Fruit fly (Drosophila melanogaster): Measurements from ENCODE around the gene CG3558.

The CG3558 gene

DNA sequence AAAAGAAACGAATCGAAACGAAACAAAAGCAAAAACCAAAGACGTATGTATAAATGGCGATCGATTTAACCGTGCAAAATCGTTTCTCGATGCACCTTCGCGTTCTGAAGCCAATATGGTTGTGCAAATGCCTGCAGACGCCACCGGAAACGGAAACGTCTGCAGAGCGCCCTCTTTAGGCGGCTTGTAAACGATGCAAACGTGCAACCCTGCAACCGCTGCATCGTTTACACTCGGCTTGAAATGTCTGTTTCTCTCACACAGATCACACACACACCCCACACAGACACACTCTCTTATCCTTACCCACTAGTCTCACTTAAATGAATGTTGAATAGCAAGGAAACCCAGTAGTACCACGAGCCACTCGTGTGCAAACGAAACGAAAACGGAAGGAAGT is 25.8 kb upstream of the CG3558 start (continued):
- TF ChIP-seq vvl (GFP tag; IDR thresholded peaks at IDR 0.05) = no peak
- TF ChIP-seq CG10267 (tag; optimal IDR thresholded peaks at IDR 0.05) = peak; percentile 11
- peak; percentile 8 for TF ChIP-seq trem (tag; optimal IDR thresholded peaks at IDR 0.05)
- no peak for TF ChIP-seq Six4 (GFP tag; optimal IDR thresholded peaks at IDR 0.05)
- no peak for TF ChIP-seq CG16779 (GFP tag; IDR thresholded peaks at IDR 0.05)
- TF ChIP-seq Sox102F (GFP tag; optimal IDR thresholded peaks at IDR 0.05) = no peak
- peak; percentile 38; the same call in 1 of the 2 replicates for TF ChIP-seq sim (GFP tag; IDR thresholded peaks at IDR 0.05)
- no peak for TF ChIP-seq CG11504 (tag; optimal IDR thresholded peaks at IDR 0.05)
- no peak for TF ChIP-seq HmgZ (tag; optimal IDR thresholded peaks at IDR 0.05)
- no peak for TF ChIP-seq CG7786 (GFP tag; optimal IDR thresholded peaks at IDR 0.05)
- TF ChIP-seq Rx (GFP tag; IDR thresholded peaks at IDR 0.05) = 0 out of 2 replicates have a peak, but pooled peaks have one; percentile 3
- 0 out of 3 replicates have a peak, but pooled peaks have one; percentile 14 for TF ChIP-seq Doc3 (GFP tag; IDR thresholded peaks at IDR 0.05; ENCODE audit: partially characterized antibody)
- TF ChIP-seq corto (GFP tag; optimal IDR thresholded peaks at IDR 0.05) = no peak
- no peak for TF ChIP-seq Poxn (GFP tag; IDR thresholded peaks at IDR 0.05)
- peak; percentile 49 for TF ChIP-seq CG9727 (GFP tag; optimal IDR thresholded peaks at IDR 0.05)
- peak; percentile 6 for TF ChIP-seq p53 (GFP tag; optimal IDR thresholded peaks at IDR 0.05)
- TF ChIP-seq eyg (GFP tag; optimal IDR thresholded peaks at IDR 0.05) = no peak
- no peak for TF ChIP-seq aop (GFP tag; IDR thresholded peaks at IDR 0.05)
- TF ChIP-seq Hey (tag; optimal IDR thresholded peaks at IDR 0.05) = no peak
- TF ChIP-seq yki (optimal IDR thresholded peaks at IDR 0.05) = no peak
- no peak for TF ChIP-seq CG6654 (GFP tag; optimal IDR thresholded peaks at IDR 0.05)
- no peak for TF ChIP-seq gfzf (GFP tag; optimal IDR thresholded peaks at IDR 0.05)
- TF ChIP-seq nerfin-1 (tag; optimal IDR thresholded peaks at IDR 0.05) = no peak
- TF ChIP-seq CG10959 (GFP tag; IDR thresholded peaks at IDR 0.05) = peak; percentile 56
- 0 out of 3 replicates have a peak, but pooled peaks have one; percentile 46 for TF ChIP-seq zfh1 (GFP tag; IDR thresholded peaks at IDR 0.05)
- no peak for TF ChIP-seq CG9932 (GFP tag; IDR thresholded peaks at IDR 0.05)
- TF ChIP-seq toy (GFP tag; IDR thresholded peaks at IDR 0.05) = no peak
- no peak for TF ChIP-seq CG11085 (GFP tag; IDR thresholded peaks at IDR 0.05)
- no peak for TF ChIP-seq CG11696 (GFP tag; IDR thresholded peaks at IDR 0.05)
- peak; percentile 73 for TF ChIP-seq CG15479 (GFP tag; optimal IDR thresholded peaks at IDR 0.05)
- peak; percentile 47 for TF ChIP-seq MTF-1 (GFP tag; optimal IDR thresholded peaks at IDR 0.05; ENCODE audit: borderline replicate concordance)
- no peak for TF ChIP-seq ems (GFP tag; optimal IDR thresholded peaks at IDR 0.05)
- TF ChIP-seq CG1233 (GFP tag; optimal IDR thresholded peaks at IDR 0.05) = peak; percentile 19
- no peak for TF ChIP-seq CG4617 (GFP tag; optimal IDR thresholded peaks at IDR 0.05; ENCODE audit: borderline replicate concordance)
- no peak for TF ChIP-seq scrt (GFP tag; optimal IDR thresholded peaks at IDR 0.05)
- TF ChIP-seq CG8944 (GFP tag; optimal IDR thresholded peaks at IDR 0.05) = no peak
- no peak for TF ChIP-seq CG12769 (tag; optimal IDR thresholded peaks at IDR 0.05)
- no peak for TF ChIP-seq vfl (GFP tag; optimal IDR thresholded peaks at IDR 0.05)
- no peak for TF ChIP-seq Fer2 (tag; optimal IDR thresholded peaks at IDR 0.05)
- TF ChIP-seq CG9797 (GFP tag; optimal IDR thresholded peaks at IDR 0.05) = peak; percentile 17
- no peak for TF ChIP-seq Bdp1 (GFP tag; optimal IDR thresholded peaks at IDR 0.05)
- TF ChIP-seq CG14710 (tag; optimal IDR thresholded peaks at IDR 0.05) = peak; percentile 34
- TF ChIP-seq dmrt11E (tag; optimal IDR thresholded peaks at IDR 0.05) = peak; percentile 54
- peak; percentile 80 for TF ChIP-seq ac (GFP tag; optimal IDR thresholded peaks at IDR 0.05)
- no peak for TF ChIP-seq hth (optimal IDR thresholded peaks at IDR 0.05)
- TF ChIP-seq Nf-YC (tag; optimal IDR thresholded peaks at IDR 0.05) = no peak
- peak; percentile 64; the same call in 2 of the 3 replicates for TF ChIP-seq ci (GFP tag; IDR thresholded peaks at IDR 0.05)
- TF ChIP-seq CG6254 (GFP tag; optimal IDR thresholded peaks at IDR 0.05) = peak; percentile 4
- no peak for TF ChIP-seq Aef1 (GFP tag; IDR thresholded peaks at IDR 0.05)
- no peak for TF ChIP-seq gro (GFP tag; optimal IDR thresholded peaks at IDR 0.05)
- TF ChIP-seq pita (GFP tag; optimal IDR thresholded peaks at IDR 0.05) = no peak
- TF ChIP-seq Max (GFP tag; optimal IDR thresholded peaks at IDR 0.05) = no peak
